Fruit fly (Drosophila melanogaster) whole organism, adult: ENCODE measurements around the gene CG13068.

Source experiments
- CG12768 ChIP-seq: fragments of 200-800 bp; sonication (Bioruptor generic); optimal IDR thresholded peaks from 2 replicates; lab custom pipeline; 2017; ENCODE audit warnings: missing biosample characterization, missing genetic modification characterization, mild to moderate bottlenecking, moderate library complexity, missing genetic modification reagents
- CG33017 ChIP-seq: fragments of 200-800 bp; sonication (Bioruptor generic); optimal IDR thresholded peaks from 2 replicates; lab custom pipeline; 2018; ENCODE audit warnings: missing biosample characterization, mild to moderate bottlenecking, missing genetic modification characterization, moderate library complexity
- CG5204 ChIP-seq: fragments of 200-800 bp; sonication (Bioruptor generic); optimal IDR thresholded peaks from 2 replicates; lab custom pipeline; 2016; ENCODE audit warnings: missing biosample characterization, missing genetic modification characterization
- CG7045 ChIP-seq: fragments of 200-800 bp; sonication (Bioruptor generic); optimal IDR thresholded peaks from 2 replicates; lab custom pipeline; 2017; ENCODE audit warnings: missing biosample characterization, mild to moderate bottlenecking, missing genetic modification characterization
- cic ChIP-seq: fragments of 200-800 bp; sonication (Bioruptor generic); optimal IDR thresholded peaks from 2 replicates; lab custom pipeline; 2017; ENCODE audit warnings: missing biosample characterization, mild to moderate bottlenecking, missing genetic modification characterization, moderate library complexity
- cnc ChIP-seq, 2 experiments: fragments of >200 bp; optimal IDR thresholded peaks; 2 replicates each; lab custom pipeline; 2017
- kay ChIP-seq: fragments of 200-800 bp; sonication (Bioruptor generic); peaks from one replicate; lab custom pipeline; 2016; ENCODE audit warnings: missing biosample characterization, missing genetic modification characterization, borderline replicate concordance
- pad ChIP-seq: fragments of 200-800 bp; sonication (Bioruptor generic); optimal IDR thresholded peaks from 3 replicates; lab custom pipeline; 2017; ENCODE audit warnings: missing biosample characterization, missing genetic modification characterization, mild to moderate bottlenecking, moderate library complexity, missing genetic modification reagents
- tj ChIP-seq: fragments of 200-800 bp; sonication (Bioruptor generic); optimal IDR thresholded peaks from 3 replicates; lab custom pipeline; 2017; ENCODE audit warnings: missing biosample characterization, mild to moderate bottlenecking, missing genetic modification characterization, moderate library complexity

- no peak for TF ChIP-seq CG33017 (tag; lab: Kevin White, UChicago)
- no peak for TF ChIP-seq CG12768 (GFP tag; lab: Kevin White, UChicago)
- no peak for TF ChIP-seq pad (GFP tag; lab: Kevin White, UChicago)
- no peak for TF ChIP-seq cnc (optimal IDR thresholded peaks at IDR 0.05; lab: Kevin White, UChicago)
- TF ChIP-seq kay (GFP tag; lab: Kevin White, UChicago) = no peak
- TF ChIP-seq CG5204 (GFP tag; lab: Kevin White, UChicago) = no peak
- TF ChIP-seq tj (GFP tag; lab: Kevin White, UChicago) = no peak
- TF ChIP-seq cic (GFP tag; lab: Kevin White, UChicago) = no peak
- no peak for TF ChIP-seq CG7045 (GFP tag; lab: Kevin White, UChicago)
These were observed 7.7 kb upstream of the CG13068 start, which contains the start of gene CG34247 for dm6 chr3L:16261505-16261904.
